Worm (Caenorhabditis elegans): ENCODE measurements around the gene Y15E3A.5.
A peak's percentile ranks its signal among the peaks of the same experiment; 100 is the strongest.

Y15E3A.5 gene

ce11 chrX:15339807-15340596 is at the start of gene Y15E3A.5:
Gene Y15E3A.5, plus strand, starts transcription at chrX:15340558.
- TF ChIP-seq ztf-1 (GFP tag; conservative IDR thresholded peaks at IDR 0.05) (no peak), zag-1 (tag; optimal IDR thresholded peaks at IDR 0.05) (no peak), peb-1 (tag; optimal IDR thresholded peaks at IDR 0.05) (no peak), elt-1 (tag; optimal IDR thresholded peaks at IDR 0.05) (no peak), sem-4 (tag; optimal IDR thresholded peaks at IDR 0.05) (no peak), egl-27 (tag; optimal IDR thresholded peaks at IDR 0.05) (no peak), unc-55 (GFP tag; optimal IDR thresholded peaks at IDR 0.05) (no peak), ztf-4 (tag; optimal IDR thresholded peaks at IDR 0.05) (peak; percentile 55), skn-1 (tag; optimal IDR thresholded peaks at IDR 0.05) (no peak), nhr-6 (tag; optimal IDR thresholded peaks at IDR 0.05) (peak; percentile 50), aly-2 (tag; optimal IDR thresholded peaks at IDR 0.05) (no peak), F13H6.1 (tag; optimal IDR thresholded peaks at IDR 0.05) (peak; percentile 65), unc-39 (tag; optimal IDR thresholded peaks at IDR 0.05) (no peak), fos-1 (tag; optimal IDR thresholded peaks at IDR 0.05) (peak; percentile 72), Y55F3AM.14 (GFP tag; optimal IDR thresholded peaks at IDR 0.05) (no peak), mab-5 (tag; optimal IDR thresholded peaks at IDR 0.05) (no peak), alr-1 (tag; optimal IDR thresholded peaks at IDR 0.05) (no peak), sma-9 (GFP tag; optimal IDR thresholded peaks at IDR 0.05) (peak; percentile 87), sma-9 (tag; optimal IDR thresholded peaks at IDR 0.05) (no peak), nhr-10 (tag; optimal IDR thresholded peaks at IDR 0.05) (no peak), mdl-1 (tag; optimal IDR thresholded peaks at IDR 0.05) (no peak), nhr-237 (tag; optimal IDR thresholded peaks at IDR 0.05) (no peak), ceh-82 (tag; optimal IDR thresholded peaks at IDR 0.05) (no peak), nhr-77 (tag; optimal IDR thresholded peaks at IDR 0.05) (no peak), lin-11 (tag; optimal IDR thresholded peaks at IDR 0.05) (no peak), ztf-11 (tag; optimal IDR thresholded peaks at IDR 0.05) (no peak), unc-62 (GFP tag; optimal IDR thresholded peaks at IDR 0.05) (no peak), mbf-1 (tag; optimal IDR thresholded peaks at IDR 0.05) (no peak), nhr-11 (tag; optimal IDR thresholded peaks at IDR 0.05) (no peak), gmeb-1 (tag; optimal IDR thresholded peaks at IDR 0.05) (peak; percentile 61), nhr-21 (tag; optimal IDR thresholded peaks at IDR 0.05) (peak; percentile 56), nhr-23 (tag; optimal IDR thresholded peaks at IDR 0.05) (no peak), crh-2 (tag; optimal IDR thresholded peaks at IDR 0.05) (peak; percentile 74), nhr-12 (tag; optimal IDR thresholded peaks at IDR 0.05) (no peak), R02D3.7 (tag; optimal IDR thresholded peaks at IDR 0.05) (no peak), ama-1 (optimal IDR thresholded peaks at IDR 0.05) (no peak), lin-13 (GFP tag; optimal IDR thresholded peaks at IDR 0.05) (peak; percentile 29), nhr-129 (tag; optimal IDR thresholded peaks at IDR 0.05) (peak; percentile 89), sma-3 (GFP tag; optimal IDR thresholded peaks at IDR 0.05) (peak; percentile 82), lsy-2 (tag; optimal IDR thresholded peaks at IDR 0.05) (no peak), ZK546.5 (tag; optimal IDR thresholded peaks at IDR 0.05) (no peak), blmp-1 (tag; optimal IDR thresholded peaks at IDR 0.05; ENCODE audit: insufficient read depth) (peak; percentile 76), lin-39 (tag; optimal IDR thresholded peaks at IDR 0.05) (no peak), snpc-4 (tag; optimal IDR thresholded peaks at IDR 0.05) (no peak), nhr-25 (tag; optimal IDR thresholded peaks at IDR 0.05) (peak; percentile 94), elt-3 (tag; optimal IDR thresholded peaks at IDR 0.05) (no peak), dmd-4 (tag; optimal IDR thresholded peaks at IDR 0.05) (no peak), ceh-16 (tag; optimal IDR thresholded peaks at IDR 0.05) (no peak), C34F6.9 (tag; optimal IDR thresholded peaks at IDR 0.05) (peak; percentile 50)
